Fruit fly (Drosophila melanogaster): ENCODE results near the gene hook.

- no peak for TF ChIP-seq h (optimal IDR thresholded peaks at IDR 0.05)
- TF ChIP-seq Myc (optimal IDR thresholded peaks at IDR 0.05), result no peak
- TF ChIP-seq psq (optimal IDR thresholded peaks at IDR 0.05), result no peak
- TF ChIP-seq insv (optimal IDR thresholded peaks at IDR 0.05), result no peak
Measured at dm6 chr2L:18982826-18983758, 50.2 kb downstream of the hook start.

Measured in Kc167 (cell line).